Worm (Caenorhabditis elegans): ENCODE results near the gene T28C12.2.

The T28C12.2 gene

ce11 chrV:6344531-6345171 is 15.7 kb downstream of the T28C12.2 start:
- TF ChIP-seq nhr-129 (tag; optimal IDR thresholded peaks at IDR 0.05) (peak; percentile 26), F13H6.1 (tag; optimal IDR thresholded peaks at IDR 0.05) (peak; percentile 51), mdl-1 (tag; optimal IDR thresholded peaks at IDR 0.05) (no peak), sma-3 (GFP tag; optimal IDR thresholded peaks at IDR 0.05) (no peak), crh-2 (tag; optimal IDR thresholded peaks at IDR 0.05) (no peak), unc-62 (GFP tag; optimal IDR thresholded peaks at IDR 0.05) (no peak), egl-27 (tag; optimal IDR thresholded peaks at IDR 0.05) (no peak), ztf-1 (GFP tag; conservative IDR thresholded peaks at IDR 0.05) (no peak), gmeb-1 (tag; optimal IDR thresholded peaks at IDR 0.05) (no peak)

- TF ChIP-seq sem-4 (tag; optimal IDR thresholded peaks at IDR 0.05) = no peak
- TF ChIP-seq lin-13 (GFP tag; optimal IDR thresholded peaks at IDR 0.05) = no peak
- peak; percentile 92 for TF ChIP-seq F13H6.1 (tag; optimal IDR thresholded peaks at IDR 0.05)
- TF ChIP-seq R02D3.7 (tag; optimal IDR thresholded peaks at IDR 0.05) = no peak
- TF ChIP-seq mdl-1 (tag; optimal IDR thresholded peaks at IDR 0.05) = no peak
- no peak for TF ChIP-seq dmd-4 (tag; optimal IDR thresholded peaks at IDR 0.05)
- TF ChIP-seq unc-62 (GFP tag; optimal IDR thresholded peaks at IDR 0.05) = no peak
- no peak for TF ChIP-seq snpc-4 (tag; optimal IDR thresholded peaks at IDR 0.05)
- no peak for TF ChIP-seq elt-1 (tag; optimal IDR thresholded peaks at IDR 0.05)
- no peak for TF ChIP-seq nhr-10 (tag; optimal IDR thresholded peaks at IDR 0.05)
- TF ChIP-seq egl-27 (tag; optimal IDR thresholded peaks at IDR 0.05) = no peak
- no peak for TF ChIP-seq crh-2 (tag; optimal IDR thresholded peaks at IDR 0.05)
- no peak for TF ChIP-seq nhr-77 (tag; optimal IDR thresholded peaks at IDR 0.05)
- TF ChIP-seq peb-1 (tag; optimal IDR thresholded peaks at IDR 0.05) = no peak
- TF ChIP-seq nhr-11 (tag; optimal IDR thresholded peaks at IDR 0.05) = no peak
- peak; percentile 10 for TF ChIP-seq sma-9 (GFP tag; optimal IDR thresholded peaks at IDR 0.05)
- TF ChIP-seq sma-9 (tag; optimal IDR thresholded peaks at IDR 0.05) = no peak
- TF ChIP-seq sma-3 (GFP tag; optimal IDR thresholded peaks at IDR 0.05) = no peak
- TF ChIP-seq ceh-82 (tag; optimal IDR thresholded peaks at IDR 0.05) = no peak
- TF ChIP-seq nhr-237 (tag; optimal IDR thresholded peaks at IDR 0.05) = no peak
- TF ChIP-seq nhr-23 (tag; optimal IDR thresholded peaks at IDR 0.05) = no peak
- no peak for TF ChIP-seq lin-39 (tag; optimal IDR thresholded peaks at IDR 0.05)
- TF ChIP-seq unc-55 (GFP tag; optimal IDR thresholded peaks at IDR 0.05) = no peak
- no peak for TF ChIP-seq ceh-16 (tag; optimal IDR thresholded peaks at IDR 0.05)
- TF ChIP-seq ZK546.5 (tag; optimal IDR thresholded peaks at IDR 0.05) = no peak
- TF ChIP-seq skn-1 (tag; optimal IDR thresholded peaks at IDR 0.05) = no peak
- TF ChIP-seq Y55F3AM.14 (GFP tag; optimal IDR thresholded peaks at IDR 0.05) = peak; percentile 50
- TF ChIP-seq blmp-1 (tag; optimal IDR thresholded peaks at IDR 0.05; ENCODE audit: insufficient read depth) = no peak
- no peak for TF ChIP-seq mbf-1 (tag; optimal IDR thresholded peaks at IDR 0.05)
- TF ChIP-seq nhr-129 (tag; optimal IDR thresholded peaks at IDR 0.05) = peak; percentile 58
- no peak for TF ChIP-seq mab-5 (tag; optimal IDR thresholded peaks at IDR 0.05)
- TF ChIP-seq gmeb-1 (tag; optimal IDR thresholded peaks at IDR 0.05) = no peak
- TF ChIP-seq nhr-6 (tag; optimal IDR thresholded peaks at IDR 0.05) = no peak
- TF ChIP-seq zag-1 (tag; optimal IDR thresholded peaks at IDR 0.05) = no peak
- no peak for TF ChIP-seq ztf-11 (tag; optimal IDR thresholded peaks at IDR 0.05)
- TF ChIP-seq nhr-21 (tag; optimal IDR thresholded peaks at IDR 0.05) = no peak
- TF ChIP-seq ama-1 (optimal IDR thresholded peaks at IDR 0.05) = no peak
Measured at ce11 chrV:6346043-6346618, 17.1 kb downstream of the T28C12.2 start.

- TF ChIP-seq sma-9 (GFP tag; optimal IDR thresholded peaks at IDR 0.05) (peak; percentile 53), sma-9 (tag; optimal IDR thresholded peaks at IDR 0.05) (no peak), Y55F3AM.14 (GFP tag; optimal IDR thresholded peaks at IDR 0.05) (peak; percentile 22), fos-1 (tag; optimal IDR thresholded peaks at IDR 0.05) (peak; percentile 85), gmeb-1 (tag; optimal IDR thresholded peaks at IDR 0.05) (peak; percentile 19), F13H6.1 (tag; optimal IDR thresholded peaks at IDR 0.05) (peak; percentile 81), zag-1 (tag; optimal IDR thresholded peaks at IDR 0.05) (no peak)
Measured at ce11 chrV:6346906-6347305, 17.9 kb downstream of the T28C12.2 start.

Data from whole organism, L2 larva.